Fruit fly (Drosophila melanogaster): ENCODE measurements around the gene CAH3.
A peak's percentile ranks its signal among the peaks of the same experiment; 100 is the strongest.

CAH3 gene

dm6 chrX:8656550-8657431 is 24.3 kb upstream of the CAH3 start:
- TF ChIP-seq Eip93F (GFP tag; optimal IDR thresholded peaks at IDR 0.05) (no peak), CG8119 (GFP tag; IDR thresholded peaks at IDR 0.05) (peak; percentile 59; the same call in 1 of the 3 replicates), fd59A (GFP tag; optimal IDR thresholded peaks at IDR 0.05) (peak; percentile 74), CG11902 (GFP tag; optimal IDR thresholded peaks at IDR 0.05) (peak; percentile 50), CG1621 (tag; optimal IDR thresholded peaks at IDR 0.05) (peak; percentile 68), dac (GFP tag; optimal IDR thresholded peaks at IDR 0.05) (peak; percentile 52), Blimp-1 (GFP tag; optimal IDR thresholded peaks at IDR 0.05) (no peak), eg (GFP tag; IDR thresholded peaks at IDR 0.05) (peak; percentile 65; the same call in 2 of the 3 replicates), ss (GFP tag; optimal IDR thresholded peaks at IDR 0.05) (peak; percentile 60 to 68), Hr39 (GFP tag; optimal IDR thresholded peaks at IDR 0.05) (peak; percentile 71), Met (GFP tag; optimal IDR thresholded peaks at IDR 0.05) (peak; percentile 65), CG6163 (GFP tag; IDR thresholded peaks at IDR 0.05) (peak; percentile 89), pdm3 (GFP tag; optimal IDR thresholded peaks at IDR 0.05) (peak; percentile 69), CG4318 (GFP tag; optimal IDR thresholded peaks at IDR 0.05) (peak; percentile 24), CG11294 (GFP tag; IDR thresholded peaks at IDR 0.05) (no peak), Sox102F (GFP tag; optimal IDR thresholded peaks at IDR 0.05) (peak; percentile 48), CG32006 (GFP tag; optimal IDR thresholded peaks at IDR 0.05) (peak; percentile 80), CG6808 (GFP tag; optimal IDR thresholded peaks at IDR 0.05) (peak; percentile 74), Hr38 (GFP tag; optimal IDR thresholded peaks at IDR 0.05) (no peak), cyc (GFP tag; optimal IDR thresholded peaks at IDR 0.05) (peak; percentile 68), Sox14 (GFP tag; optimal IDR thresholded peaks at IDR 0.05) (peak; percentile 74), Sox15 (GFP tag; optimal IDR thresholded peaks at IDR 0.05) (peak; percentile 59), CG6792 (GFP tag; optimal IDR thresholded peaks at IDR 0.05) (peak; percentile 64), net (GFP tag; optimal IDR thresholded peaks at IDR 0.05) (peak; percentile 43), esn (GFP tag; optimal IDR thresholded peaks at IDR 0.05) (peak; percentile 62), CG31627 (GFP tag; optimal IDR thresholded peaks at IDR 0.05) (peak; percentile 65), CG8319 (GFP tag; optimal IDR thresholded peaks at IDR 0.05) (no peak), CG7368 (GFP tag; optimal IDR thresholded peaks at IDR 0.05) (peak; percentile 22), CG6276 (GFP tag; optimal IDR thresholded peaks at IDR 0.05) (peak; percentile 52), Lpt (GFP tag; optimal IDR thresholded peaks at IDR 0.05) (peak; percentile 28), Eip78C (GFP tag) (peak; percentile 92), Hr4 (GFP tag; optimal IDR thresholded peaks at IDR 0.05) (peak; percentile 55), Eip75B (GFP tag; optimal IDR thresholded peaks at IDR 0.05) (peak; percentile 61), CG11762 (GFP tag; optimal IDR thresholded peaks at IDR 0.05; ENCODE audit: insufficient read depth) (peak; percentile 32), Ets21C (GFP tag; optimal IDR thresholded peaks at IDR 0.05) (peak; percentile 40), Smox (GFP tag; optimal IDR thresholded peaks at IDR 0.05) (peak; percentile 47), CG6854 (GFP tag; optimal IDR thresholded peaks at IDR 0.05) (no peak), dsx (GFP tag; optimal IDR thresholded peaks at IDR 0.05; ENCODE audit: poor library complexity, severe bottlenecking) (peak; percentile 68), fkh (GFP tag; optimal IDR thresholded peaks at IDR 0.05) (no peak), CG10631 (GFP tag; optimal IDR thresholded peaks at IDR 0.05) (peak; percentile 63), CG8632 (GFP tag; optimal IDR thresholded peaks at IDR 0.05) (peak; percentile 26), CG34406 (GFP tag; optimal IDR thresholded peaks at IDR 0.05) (peak; percentile 59), CG16779 (tag; optimal IDR thresholded peaks at IDR 0.05) (peak; percentile 18), lz (GFP tag; optimal IDR thresholded peaks at IDR 0.05) (peak; percentile 56), Gug (GFP tag; IDR thresholded peaks at IDR 0.05) (peak; percentile 62), Ets96B (tag; optimal IDR thresholded peaks at IDR 0.05) (peak; percentile 71), svp (GFP tag) (peak; percentile 75), vri (GFP tag; optimal IDR thresholded peaks at IDR 0.05) (peak; percentile 41), OdsH (GFP tag; optimal IDR thresholded peaks at IDR 0.05) (peak; percentile 61), CG3919 (GFP tag; optimal IDR thresholded peaks at IDR 0.05) (peak; percentile 75)

Measured in whole organism, prepupa.